Worm (Caenorhabditis elegans): ENCODE results near the gene C50D2.2.
"Not testable (repeated sequence)": the region's sequence is repeated elsewhere in the genome, so short reads cannot be mapped to it uniquely, and the experiment has no call there.

C50D2.2 gene

DNA sequence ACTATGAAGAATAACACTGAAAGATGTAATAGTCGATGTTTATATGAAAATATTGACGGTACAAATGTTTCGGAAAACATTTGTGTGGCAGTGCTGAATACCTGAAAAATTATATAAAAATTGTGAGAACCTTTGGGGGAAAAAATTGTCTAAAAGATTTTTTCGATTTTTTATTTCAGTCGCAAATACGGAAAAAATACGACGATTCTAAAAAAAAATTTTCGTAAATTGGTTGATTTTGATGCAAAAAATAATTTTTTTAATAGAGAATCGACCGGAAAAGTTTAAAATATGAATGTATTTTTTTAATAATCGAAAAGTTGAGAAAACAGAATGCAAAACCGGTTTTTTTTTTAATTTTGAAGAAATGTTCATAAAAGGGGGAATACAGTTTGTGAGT, 13.8 kb upstream of the C50D2.2 start, which contains the start of gene C50D2.7:
Gene C50D2.7 (minus strand): TSS at position 101 of the 400 bp plus-strand sequence.
- TF ChIP-seq nhr-23 (tag; optimal IDR thresholded peaks at IDR 0.05) = no peak
- TF ChIP-seq nhr-21 (tag; optimal IDR thresholded peaks at IDR 0.05) = no peak
- TF ChIP-seq snpc-4 (tag; optimal IDR thresholded peaks at IDR 0.05) = no peak
- TF ChIP-seq unc-62 (GFP tag; optimal IDR thresholded peaks at IDR 0.05) = no peak
- TF ChIP-seq lin-39 (tag; optimal IDR thresholded peaks at IDR 0.05) = no peak
- TF ChIP-seq lsy-2 (tag; optimal IDR thresholded peaks at IDR 0.05) = no peak
- TF ChIP-seq mbf-1 (tag; optimal IDR thresholded peaks at IDR 0.05) = no peak
- TF ChIP-seq sem-4 (tag; optimal IDR thresholded peaks at IDR 0.05) = no peak

DNA sequence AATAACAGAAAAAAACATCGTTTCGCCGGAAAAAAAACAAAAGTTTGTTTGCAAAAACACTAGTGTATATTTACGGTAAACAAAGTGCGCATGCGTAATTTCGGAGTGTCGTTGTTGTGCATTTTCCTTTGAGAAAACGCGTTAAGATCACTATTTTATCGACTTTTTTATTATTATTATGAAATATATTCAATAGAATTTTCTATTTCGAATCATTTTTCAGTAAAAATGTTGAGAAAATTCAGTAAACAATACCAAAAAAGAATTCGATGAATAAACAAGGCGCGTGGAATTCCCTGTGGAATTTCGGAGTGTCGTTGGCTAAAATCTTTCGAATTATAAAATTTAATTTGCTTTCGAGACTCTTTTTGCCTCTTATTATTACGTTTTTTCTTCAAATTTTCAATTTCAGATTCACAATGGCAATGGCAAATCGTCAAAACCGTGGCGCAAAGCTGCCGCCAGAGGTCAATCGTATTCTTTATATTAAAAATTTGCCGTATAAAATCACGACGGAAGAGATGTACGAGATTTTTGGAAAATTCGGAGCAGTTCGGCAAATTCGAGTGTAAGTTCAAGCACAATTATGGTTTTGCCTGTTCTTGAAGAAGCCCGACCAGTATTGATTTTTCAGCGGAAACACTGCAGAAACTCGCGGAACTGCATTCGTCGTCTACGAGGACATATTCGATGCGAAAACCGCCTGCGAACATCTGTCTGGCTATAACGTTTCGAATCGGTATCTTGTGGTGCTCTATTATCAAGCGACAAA, 10.8 kb upstream of the C50D2.2 start, which contains the start of the genes luc-7L3 and sftb-6:
Gene luc-7L3 (minus strand): TSS at position 36 of the 772 bp plus-strand sequence.
Gene sftb-6 (plus strand): TSS at position 413 of the 772 bp plus-strand sequence.
- TF ChIP-seq skn-1 (tag; optimal IDR thresholded peaks at IDR 0.05) (no peak), nhr-25 (tag; optimal IDR thresholded peaks at IDR 0.05) (peak; percentile 43), sma-9 (GFP tag; optimal IDR thresholded peaks at IDR 0.05) (no peak), sma-9 (tag; optimal IDR thresholded peaks at IDR 0.05) (no peak), R02D3.7 (tag; optimal IDR thresholded peaks at IDR 0.05) (peak; percentile 93), lsy-2 (tag; optimal IDR thresholded peaks at IDR 0.05) (peak; percentile 54 to 83), unc-55 (GFP tag; optimal IDR thresholded peaks at IDR 0.05) (peak; percentile 74), crh-2 (tag; optimal IDR thresholded peaks at IDR 0.05) (peak; percentile 40), blmp-1 (tag; optimal IDR thresholded peaks at IDR 0.05; ENCODE audit: insufficient read depth) (no peak), alr-1 (tag; optimal IDR thresholded peaks at IDR 0.05) (no peak), nhr-21 (tag; optimal IDR thresholded peaks at IDR 0.05) (peak; percentile 19), C34F6.9 (tag; optimal IDR thresholded peaks at IDR 0.05) (peak; percentile 78), nhr-6 (tag; optimal IDR thresholded peaks at IDR 0.05) (peak; percentile 20), nhr-77 (tag; optimal IDR thresholded peaks at IDR 0.05) (no peak), gmeb-1 (tag; optimal IDR thresholded peaks at IDR 0.05) (peak; percentile 74), nhr-237 (tag; optimal IDR thresholded peaks at IDR 0.05) (no peak), nhr-23 (tag; optimal IDR thresholded peaks at IDR 0.05) (no peak), lin-13 (GFP tag; optimal IDR thresholded peaks at IDR 0.05) (peak; percentile 57), sma-3 (GFP tag; optimal IDR thresholded peaks at IDR 0.05) (peak; percentile 52), elt-1 (tag; optimal IDR thresholded peaks at IDR 0.05) (no peak)

DNA sequence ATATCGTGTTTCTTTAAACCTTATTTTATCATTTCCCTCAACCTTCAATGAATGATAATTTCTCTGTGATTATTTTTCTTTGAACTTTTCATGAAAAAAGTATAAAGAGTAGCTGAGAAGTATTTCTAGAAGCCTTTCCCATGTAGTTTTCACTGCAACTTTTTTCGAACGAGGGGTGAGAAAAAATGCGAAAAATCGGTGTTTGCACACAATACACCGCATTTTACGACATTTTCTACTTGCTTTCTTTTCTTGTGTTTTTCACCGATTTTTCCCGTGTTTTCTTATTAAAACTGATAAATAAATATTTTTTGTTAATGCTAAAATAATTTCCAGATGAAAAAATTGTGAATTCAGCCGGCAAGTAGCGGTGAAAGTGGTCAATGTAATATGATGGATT, 10.1 kb upstream of the C50D2.2 start, which contains the start of gene C50D2.10:
Gene C50D2.10 (plus strand): TSS at position 245 of the 400 bp plus-strand sequence.
- not testable (repeated sequence) for TF ChIP-seq R02D3.7 (tag; optimal IDR thresholded peaks at IDR 0.05); ama-1 (optimal IDR thresholded peaks at IDR 0.05); nhr-12 (tag; optimal IDR thresholded peaks at IDR 0.05)

DNA sequence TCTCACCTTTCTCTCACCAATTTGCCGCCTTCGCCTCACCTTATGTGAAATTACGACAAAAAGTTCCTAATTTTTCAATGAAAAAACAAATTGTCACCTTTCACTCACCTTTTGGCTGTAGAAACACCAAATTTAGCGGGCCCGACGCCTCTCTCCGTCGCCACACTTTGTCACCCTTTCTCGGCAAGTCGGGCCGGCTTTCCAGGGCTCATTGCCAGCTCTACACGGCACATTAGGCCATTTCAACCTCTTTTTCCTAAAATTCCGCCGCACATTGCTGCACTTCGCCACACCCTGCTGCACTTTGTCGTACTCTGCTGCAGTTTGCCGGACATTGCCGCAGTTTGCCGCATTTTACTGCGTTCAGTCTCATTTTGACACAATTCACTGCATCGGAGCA, 7.8 kb upstream of the C50D2.2 start:
- TF ChIP-seq skn-1 (tag; optimal IDR thresholded peaks at IDR 0.05) (no peak), lin-13 (GFP tag; optimal IDR thresholded peaks at IDR 0.05) (no peak), unc-62 (GFP tag; optimal IDR thresholded peaks at IDR 0.05) (no peak), zag-1 (tag; optimal IDR thresholded peaks at IDR 0.05) (no peak), unc-55 (GFP tag; optimal IDR thresholded peaks at IDR 0.05) (no peak)

DNA sequence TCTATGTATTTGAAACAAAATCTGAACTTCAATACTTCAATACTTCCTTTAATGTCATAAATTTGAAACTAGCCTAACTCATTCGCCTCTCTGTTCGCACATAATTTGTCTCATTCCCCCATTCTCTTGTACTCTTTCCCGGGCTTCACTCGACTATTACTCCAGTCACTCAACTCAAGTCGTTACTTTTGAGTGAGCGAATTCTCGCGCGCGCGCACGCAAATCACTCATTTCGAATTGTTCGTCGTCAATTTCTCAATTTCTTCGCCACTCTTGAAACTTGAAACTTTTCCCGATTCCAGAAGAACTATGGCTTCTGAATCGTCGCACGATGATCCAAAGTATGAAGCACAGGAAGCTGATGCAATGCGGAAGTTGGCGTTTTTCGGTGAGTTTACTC, 4.7 kb upstream of the C50D2.2 start, which contains the start of gene col-68:
Gene col-68 (plus strand): TSS at position 301 of the 400 bp plus-strand sequence.
- TF ChIP-seq ztf-4 (tag; optimal IDR thresholded peaks at IDR 0.05) (no peak), R02D3.7 (tag; optimal IDR thresholded peaks at IDR 0.05) (no peak), aly-2 (tag; optimal IDR thresholded peaks at IDR 0.05) (no peak), alr-1 (tag; optimal IDR thresholded peaks at IDR 0.05) (no peak)

DNA sequence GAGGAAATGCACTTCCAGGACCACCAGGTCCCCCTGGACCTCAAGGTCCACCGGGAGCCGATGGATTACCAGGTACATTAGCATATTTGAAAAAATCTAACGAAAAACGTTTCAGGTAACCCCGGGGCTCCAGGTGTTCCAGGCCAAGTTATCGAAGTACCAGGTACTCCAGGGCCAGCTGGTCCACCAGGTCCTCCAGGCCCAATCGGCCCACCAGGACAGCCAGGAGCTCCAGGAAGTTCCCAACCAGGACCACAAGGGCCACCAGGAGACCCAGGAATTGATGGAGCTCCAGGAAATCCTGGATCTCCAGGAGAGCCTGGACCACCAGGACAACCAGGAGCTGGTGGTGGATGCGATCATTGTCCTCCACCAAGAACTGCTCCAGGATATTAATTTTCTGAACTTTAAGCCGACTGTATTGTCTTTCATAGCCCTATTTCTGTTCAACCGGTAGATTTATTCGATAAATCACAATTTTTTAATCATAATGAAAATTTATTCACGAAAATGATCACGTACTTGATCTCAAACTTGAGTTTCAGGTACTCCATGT, 3.6 kb upstream of the C50D2.2 start:
- no peak for TF ChIP-seq F13H6.1 (tag; optimal IDR thresholded peaks at IDR 0.05)
- no peak for TF ChIP-seq nhr-237 (tag; optimal IDR thresholded peaks at IDR 0.05)
- TF ChIP-seq peb-1 (tag; optimal IDR thresholded peaks at IDR 0.05) = no peak
- TF ChIP-seq R02D3.7 (tag; optimal IDR thresholded peaks at IDR 0.05) = no peak
- no peak for TF ChIP-seq unc-55 (GFP tag; optimal IDR thresholded peaks at IDR 0.05)
- no peak for TF ChIP-seq dmd-4 (tag; optimal IDR thresholded peaks at IDR 0.05)
- no peak for TF ChIP-seq Y55F3AM.14 (GFP tag; optimal IDR thresholded peaks at IDR 0.05)
- no peak for TF ChIP-seq ama-1 (optimal IDR thresholded peaks at IDR 0.05)
- TF ChIP-seq ztf-4 (tag; optimal IDR thresholded peaks at IDR 0.05) = no peak
- TF ChIP-seq sma-9 (GFP tag; optimal IDR thresholded peaks at IDR 0.05) = no peak
- no peak for TF ChIP-seq sma-9 (tag; optimal IDR thresholded peaks at IDR 0.05)
- no peak for TF ChIP-seq ztf-1 (GFP tag; conservative IDR thresholded peaks at IDR 0.05)
- no peak for TF ChIP-seq nhr-129 (tag; optimal IDR thresholded peaks at IDR 0.05)

Measured in whole organism, L2 larva.